Worm (Caenorhabditis elegans) whole organism, early embryonic: ENCODE measurements around the gene M106.3.

Experiments used
- B0310.2 ChIP-seq: sonication (generic microtip); optimal IDR thresholded peaks from 2 replicates; lab custom pipeline; 2016; ENCODE audit warnings: mild to moderate bottlenecking, missing genetic modification characterization, missing compliant biosample characterization
- F13C5.2 ChIP-seq: sonication (generic microtip); optimal IDR thresholded peaks from 2 replicates; lab custom pipeline; 2017; ENCODE audit warnings: mild to moderate bottlenecking, missing genetic modification characterization, inconsistent platforms, missing compliant biosample characterization
- aly-1 ChIP-seq: sonication (generic microtip); optimal IDR thresholded peaks from 2 replicates; lab custom pipeline; 2016; ENCODE audit warnings: missing genetic modification characterization, missing compliant biosample characterization
- ama-1 ChIP-seq: fragments of 150-350 bp; optimal IDR thresholded peaks from 2 replicates; lab custom pipeline; 2014
- ceh-13 ChIP-seq: fragments of 200-800 bp; sonication (Bioruptor generic); optimal IDR thresholded peaks from 2 replicates; lab custom pipeline; 2018; ENCODE audit warnings: mild to moderate bottlenecking, missing genetic modification characterization, missing compliant biosample characterization
- ceh-36 ChIP-seq: sonication (generic microtip); optimal IDR thresholded peaks from 2 replicates; lab custom pipeline; 2016; ENCODE audit warnings: missing genetic modification characterization, inconsistent platforms, missing compliant biosample characterization
- ets-7 ChIP-seq: sonication (generic microtip); optimal IDR thresholded peaks from 2 replicates; lab custom pipeline; 2016; ENCODE audit warnings: missing genotype, missing genetic modification characterization, missing compliant biosample characterization
- flt-1 ChIP-seq: fragments of 200-800 bp; sonication (Bioruptor generic); IDR thresholded peaks from 2 replicates; pipeline ENCODE4 v1.3.6; 2022; ENCODE audit warnings: missing genetic modification characterization, missing compliant biosample characterization
- hmbx-1 ChIP-seq: sonication (generic microtip); optimal IDR thresholded peaks from 2 replicates; lab custom pipeline; 2016; ENCODE audit warnings: mild to moderate bottlenecking, missing genetic modification characterization, missing compliant biosample characterization
- hmg-4 ChIP-seq: fragments of 200-800 bp; sonication (Bioruptor generic); optimal IDR thresholded peaks from 2 replicates; lab custom pipeline; 2018; ENCODE audit warnings: mild to moderate bottlenecking, missing genetic modification characterization, missing compliant biosample characterization
- hnd-1 ChIP-seq: sonication (generic microtip); optimal IDR thresholded peaks from 2 replicates; lab custom pipeline; 2016; ENCODE audit warnings: missing genetic modification characterization, missing compliant biosample characterization
- pes-1 ChIP-seq: fragments of 200-800 bp; sonication (Bioruptor generic); IDR thresholded peaks from 2 replicates; pipeline ENCODE4 v1.3.6; 2022; ENCODE audit warnings: missing genetic modification reagents, missing genetic modification characterization, missing compliant biosample characterization
- scrt-1 ChIP-seq: fragments of 200-800 bp; sonication (Bioruptor generic); IDR thresholded peaks from 2 replicates; pipeline ENCODE4 v1.3.6; 2022; ENCODE audit warnings: missing genetic modification characterization, missing compliant biosample characterization
- sea-1 ChIP-seq: fragments of 200-800 bp; sonication (Bioruptor generic); conservative IDR thresholded peaks from 2 replicates; pipeline ENCODE4 v1.3.6; 2022; ENCODE audit warnings: missing genetic modification characterization, missing compliant biosample characterization
- tbx-11 ChIP-seq: fragments of 200-800 bp; sonication (Bioruptor generic); IDR thresholded peaks from 2 replicates; pipeline ENCODE4 v1.3.6; 2022; ENCODE audit warnings: missing genetic modification characterization, missing compliant biosample characterization
- tbx-37 ChIP-seq: fragments of 200-800 bp; sonication (Bioruptor generic); conservative IDR thresholded peaks from 2 replicates; pipeline ENCODE4 v1.3.6; 2022; ENCODE audit warnings: missing genetic modification reagents, missing genetic modification characterization, missing compliant biosample characterization
- tra-4 ChIP-seq: sonication (generic microtip); optimal IDR thresholded peaks from 2 replicates; lab custom pipeline; 2017; ENCODE audit warnings: missing genetic modification characterization, missing compliant biosample characterization

M106.3 gene

DNA sequence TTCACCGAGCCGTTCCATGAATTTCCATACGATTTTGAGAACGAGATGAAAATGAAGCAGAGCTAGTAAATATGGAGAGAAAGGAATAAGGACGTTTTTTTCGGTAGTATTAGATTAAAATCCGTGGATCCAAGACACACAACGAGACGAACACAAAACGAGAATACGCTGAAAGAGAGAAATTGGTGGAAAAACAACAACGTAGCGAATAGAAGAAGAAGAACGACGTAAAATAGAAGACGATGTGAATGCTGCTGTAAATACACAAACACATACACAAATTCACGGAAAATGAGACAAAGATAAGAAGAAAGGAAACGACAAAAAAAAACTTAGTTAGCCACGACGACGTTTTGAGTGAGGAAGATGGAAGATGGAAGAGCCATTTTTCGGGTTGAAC is 26.0 kb downstream of the M106.3 start:
- no peak for TF ChIP-seq hmbx-1 (tag; lab: Kevin White, UChicago)
- no peak for TF ChIP-seq F13C5.2 (tag; lab: Kevin White, UChicago)
- no peak for TF ChIP-seq tbx-37
- TF ChIP-seq B0310.2: no peak
- TF ChIP-seq tbx-11 (GFP tag; lab: Robert Waterston, UW): no peak
- no peak for TF ChIP-seq tra-4 (tag; lab: Kevin White, UChicago)
- TF ChIP-seq sea-1 (GFP tag; lab: Robert Waterston, UW): no peak
- TF ChIP-seq aly-1 (tag; lab: Kevin White, UChicago): no peak
- TF ChIP-seq hmg-4: no peak
- TF ChIP-seq ets-7 (tag; lab: Kevin White, UChicago): no peak
- no peak for TF ChIP-seq scrt-1 (GFP tag; lab: Robert Waterston, UW)
- no peak for TF ChIP-seq pes-1 (GFP tag; lab: Robert Waterston, UW)

DNA sequence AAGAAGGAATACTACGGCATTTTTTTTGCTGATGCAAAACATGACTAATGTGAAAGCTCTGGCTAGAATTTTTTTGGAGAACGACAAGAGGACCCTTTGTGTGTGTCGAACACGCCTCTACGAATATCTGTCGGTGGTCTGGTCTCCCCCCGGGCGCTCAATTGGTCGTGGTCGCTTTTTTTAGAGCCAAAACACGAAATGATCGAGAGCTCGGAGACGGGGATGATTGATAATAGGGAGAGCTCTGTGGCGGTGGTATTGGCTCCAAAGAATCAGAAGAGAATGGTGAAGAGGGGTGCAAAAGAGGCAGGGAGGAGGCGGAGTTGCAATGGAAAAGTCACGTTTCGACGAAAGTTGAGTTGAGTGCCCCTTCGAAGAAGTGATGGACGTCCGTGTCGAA is 31.1 kb downstream of the M106.3 start:
- no peak for TF ChIP-seq tbx-37
- no peak for TF ChIP-seq ceh-36 (tag; lab: Kevin White, UChicago)
- TF ChIP-seq flt-1 (GFP tag; lab: Robert Waterston, UW): no peak
- no peak for TF ChIP-seq aly-1 (tag; lab: Kevin White, UChicago)

DNA sequence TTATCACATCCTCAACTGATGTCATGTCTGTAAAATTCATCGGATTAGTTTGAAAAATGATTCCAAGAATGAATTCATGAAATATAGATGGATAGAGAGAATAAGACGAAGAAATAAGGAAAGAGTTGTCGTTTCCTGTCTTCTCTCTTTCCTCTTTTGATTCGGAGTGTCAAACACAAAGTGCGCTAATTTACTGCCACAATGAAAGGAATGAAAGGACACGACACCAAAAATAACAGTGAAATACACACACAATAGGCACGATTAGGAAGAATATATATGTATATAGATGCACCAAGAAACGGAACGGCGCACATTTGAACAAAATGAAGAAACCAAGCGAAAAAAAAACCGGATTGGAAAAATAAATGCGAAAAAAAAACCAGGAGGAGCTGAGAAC is 31.6 kb downstream of the M106.3 start, which contains the start of gene VM106R.1:
VM106R.1 (minus strand) TSS at position 101 of the 400 bp plus-strand sequence.
- TF ChIP-seq ceh-36 (tag; lab: Kevin White, UChicago) (no peak), tbx-37 (no peak), ama-1 (lab: Kevin White, UChicago) (no peak), B0310.2 (no peak), ceh-13 (GFP tag; lab: Kevin White, UChicago) (no peak), tbx-11 (GFP tag; lab: Robert Waterston, UW) (no peak), pes-1 (GFP tag; lab: Robert Waterston, UW) (no peak), sea-1 (GFP tag; lab: Robert Waterston, UW) (no peak)

DNA sequence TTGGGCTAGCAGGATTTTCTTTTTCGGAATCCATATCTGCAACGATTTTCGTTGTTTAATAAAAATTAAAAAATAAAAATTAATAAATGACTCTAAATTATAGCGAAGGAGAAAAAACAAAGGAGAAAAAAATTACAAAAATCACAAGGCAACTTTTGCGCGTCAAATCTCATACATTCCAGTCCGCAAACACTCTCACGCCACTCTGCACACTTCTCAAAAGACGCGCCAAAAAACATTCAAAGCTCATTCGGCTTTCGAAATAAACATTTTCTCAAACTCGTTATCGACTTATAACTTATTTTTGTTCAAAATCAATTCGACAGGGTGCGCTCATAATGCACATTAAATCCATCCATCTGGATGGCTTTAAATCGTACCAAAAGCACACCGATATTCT is 36.7 kb downstream of the M106.3 start, which contains the start of the genes R06F6.12 and mix-1:
R06F6.12 (minus strand) TSS at position 36 of the 400 bp plus-strand sequence.
mix-1 (plus strand) TSS at position 201 of the 400 bp plus-strand sequence.
- TF ChIP-seq F13C5.2 (tag; lab: Kevin White, UChicago) (peak; percentile 20), sea-1 (GFP tag; lab: Robert Waterston, UW) (no peak), aly-1 (tag; lab: Kevin White, UChicago) (no peak), ceh-36 (tag; lab: Kevin White, UChicago) (no peak), pes-1 (GFP tag; lab: Robert Waterston, UW) (peak; percentile 62; the same call in 1 of the 2 replicates)

DNA sequence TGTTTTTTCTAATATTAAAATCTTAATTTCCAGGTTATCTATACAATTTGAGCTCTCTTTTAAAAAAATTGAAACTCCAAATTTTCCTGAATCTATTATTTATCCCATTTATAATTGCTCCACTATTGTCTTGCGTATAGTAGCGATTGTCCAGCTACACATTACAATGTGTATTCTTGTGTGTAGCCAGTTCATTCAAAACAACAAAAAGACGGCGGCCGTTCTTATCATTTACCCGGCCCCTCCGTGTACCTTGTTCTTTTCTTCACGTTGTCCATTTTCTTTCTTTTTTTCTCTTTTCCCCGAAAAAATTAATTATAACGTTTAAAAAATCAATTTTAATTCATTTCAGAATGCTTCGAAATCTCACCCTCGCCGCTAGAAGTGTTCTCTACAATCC is 40.0 kb downstream of the M106.3 start, which contains the start of gene ech-4:
ech-4 (plus strand) TSS at position 353 of the 400 bp plus-strand sequence.
- TF ChIP-seq ceh-36 (tag; lab: Kevin White, UChicago) (no peak), ets-7 (tag; lab: Kevin White, UChicago) (no peak)

DNA sequence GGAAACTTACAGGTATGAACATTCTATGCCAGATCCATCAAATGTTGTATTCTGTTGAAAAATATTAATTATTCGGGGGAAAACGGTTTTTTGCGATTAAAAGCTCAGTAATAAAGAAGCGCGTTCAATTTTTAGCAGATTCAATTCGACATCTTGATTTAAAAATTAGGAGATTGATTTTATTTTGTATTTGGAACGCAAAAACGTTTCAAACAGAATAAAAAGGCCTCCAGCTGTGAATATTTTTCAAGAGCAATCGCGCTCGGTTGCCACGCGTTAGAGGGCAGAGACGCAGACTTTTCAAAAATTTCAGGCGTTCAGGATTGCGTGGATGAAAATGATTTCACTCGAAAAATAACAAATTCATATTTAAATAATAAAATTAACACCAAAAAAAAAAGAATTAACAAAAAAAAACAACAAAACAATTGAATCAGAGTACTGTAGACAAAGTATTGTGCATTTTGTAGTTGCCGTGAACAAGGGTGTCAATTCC is 40.7 kb downstream of the M106.3 start, which contains the start of gene R06F6.8:
R06F6.8 (minus strand) TSS at position 51 of the 496 bp plus-strand sequence.
- TF ChIP-seq flt-1 (GFP tag; lab: Robert Waterston, UW) (no peak), pes-1 (GFP tag; lab: Robert Waterston, UW) (0 out of 2 replicates have a peak, but pooled peaks have one; percentile 13)

DNA sequence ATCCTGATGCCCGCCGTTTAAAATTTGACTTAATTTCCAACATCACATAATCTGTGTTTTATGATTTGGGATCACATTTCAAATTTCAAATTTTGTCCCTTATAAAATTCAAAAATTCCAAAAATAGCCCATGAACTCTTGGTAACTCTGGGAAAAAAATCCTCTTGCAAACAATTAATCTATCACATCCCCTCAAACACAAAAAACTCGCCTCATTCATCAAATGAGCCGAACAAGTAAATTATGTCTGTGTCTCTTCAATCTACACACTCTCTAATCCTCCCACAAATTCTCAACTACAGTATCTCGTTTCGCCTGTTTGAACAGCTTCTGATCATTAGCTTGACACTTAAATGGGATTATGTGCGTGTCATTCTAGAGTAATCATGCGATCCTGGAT is 50.0 kb downstream of the M106.3 start, which contains the start of gene msrp-7:
msrp-7 (plus strand) TSS at position 301 of the 400 bp plus-strand sequence.
- no peak for TF ChIP-seq sea-1 (GFP tag; lab: Robert Waterston, UW)
- TF ChIP-seq tbx-11 (GFP tag; lab: Robert Waterston, UW): no peak
- TF ChIP-seq hmbx-1 (tag; lab: Kevin White, UChicago): no peak
- TF ChIP-seq ets-7 (tag; lab: Kevin White, UChicago): no peak
- TF ChIP-seq F13C5.2 (tag; lab: Kevin White, UChicago): no peak
- no peak for TF ChIP-seq B0310.2
- TF ChIP-seq ceh-36 (tag; lab: Kevin White, UChicago): no peak
- TF ChIP-seq pes-1 (GFP tag; lab: Robert Waterston, UW): no peak
- no peak for TF ChIP-seq ceh-13 (GFP tag; lab: Kevin White, UChicago)
- TF ChIP-seq tbx-37: no peak
- no peak for TF ChIP-seq aly-1 (tag; lab: Kevin White, UChicago)
- TF ChIP-seq hmg-4: no peak
- no peak for TF ChIP-seq tra-4 (tag; lab: Kevin White, UChicago)
- TF ChIP-seq scrt-1 (GFP tag; lab: Robert Waterston, UW): no peak
- no peak for TF ChIP-seq hnd-1 (tag; lab: Kevin White, UChicago)
- TF ChIP-seq flt-1 (GFP tag; lab: Robert Waterston, UW): no peak
- no peak for TF ChIP-seq ama-1 (lab: Kevin White, UChicago)

DNA sequence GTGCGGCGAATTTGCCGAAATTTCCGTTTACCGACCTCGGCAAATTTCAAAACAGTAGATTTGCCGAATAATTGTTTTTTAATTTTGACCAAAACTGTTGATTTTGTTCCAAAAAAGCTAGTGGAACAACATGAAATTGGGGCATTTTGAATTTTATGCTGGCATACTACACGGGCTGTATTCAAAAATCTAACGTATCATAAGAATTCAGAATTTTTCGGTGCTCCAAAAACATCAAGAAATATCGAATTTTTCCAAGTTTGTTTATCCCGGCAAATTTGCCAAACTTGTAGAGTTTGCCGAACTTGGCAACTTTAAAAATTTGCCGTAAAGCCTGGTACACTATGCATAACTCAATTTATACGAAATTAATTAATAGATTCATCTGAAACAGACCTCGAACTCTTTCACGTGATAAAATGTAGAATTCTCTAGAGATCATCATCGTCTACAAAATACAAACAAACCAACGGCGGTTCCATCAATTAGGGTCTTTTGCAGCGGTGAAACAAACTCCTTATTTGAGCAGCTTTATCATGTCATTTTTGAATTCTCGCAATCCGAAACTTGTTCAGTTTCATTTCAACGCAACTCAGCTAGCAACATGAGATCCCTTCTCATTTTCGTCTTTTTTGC is 51.9 kb downstream of the M106.3 start, which contains the start of gene R06F6.14:
R06F6.14 (plus strand) TSS at position 586 of the 636 bp plus-strand sequence.
- no peak for TF ChIP-seq F13C5.2 (tag; lab: Kevin White, UChicago)
- TF ChIP-seq flt-1 (GFP tag; lab: Robert Waterston, UW): no peak
- no peak for TF ChIP-seq hmg-4
- no peak for TF ChIP-seq ceh-13 (GFP tag; lab: Kevin White, UChicago)
- no peak for TF ChIP-seq pes-1 (GFP tag; lab: Robert Waterston, UW)
- no peak for TF ChIP-seq scrt-1 (GFP tag; lab: Robert Waterston, UW)
- no peak for TF ChIP-seq tbx-11 (GFP tag; lab: Robert Waterston, UW)
- no peak for TF ChIP-seq ama-1 (lab: Kevin White, UChicago)
- TF ChIP-seq ceh-36 (tag; lab: Kevin White, UChicago): no peak
- no peak for TF ChIP-seq aly-1 (tag; lab: Kevin White, UChicago)
- TF ChIP-seq hmbx-1 (tag; lab: Kevin White, UChicago): no peak
- TF ChIP-seq tbx-37: no peak
- TF ChIP-seq sea-1 (GFP tag; lab: Robert Waterston, UW): no peak
